Fruit fly (Drosophila melanogaster): Measurements from ENCODE around the gene Ggt-1.

Ggt-1 gene

dm6 chrX:18515205-18515921 lies 3.0 kb upstream of the Ggt-1 start, which contains the start of the genes Bx and HisRS (continued):
- TF ChIP-seq bbx (GFP tag; IDR thresholded peaks at IDR 0.05; ENCODE audit: partially characterized antibody) (no peak), CG13424 (tag; optimal IDR thresholded peaks at IDR 0.05) (no peak), Dll (GFP tag; IDR thresholded peaks at IDR 0.05; ENCODE audit: partially characterized antibody) (no peak), CG11560 (tag; IDR thresholded peaks at IDR 0.05) (no peak), Jarid2 (GFP tag; optimal IDR thresholded peaks at IDR 0.05) (no peak), Dip3 (GFP tag; optimal IDR thresholded peaks at IDR 0.05) (no peak), H2.0 (GFP tag; IDR thresholded peaks at IDR 0.05) (no peak), Lhr (GFP tag; optimal IDR thresholded peaks at IDR 0.05) (peak; percentile 73), CG4730 (GFP tag; IDR thresholded peaks at IDR 0.05) (no peak), Hey (tag; optimal IDR thresholded peaks at IDR 0.05) (no peak), Side (GFP tag; optimal IDR thresholded peaks at IDR 0.05) (no peak), az2 (GFP tag; optimal IDR thresholded peaks at IDR 0.05) (no peak), Oli (tag; optimal IDR thresholded peaks at IDR 0.05) (no peak), CG7963 (GFP tag; IDR thresholded peaks at IDR 0.05; ENCODE audit: partially characterized antibody) (no peak), Nf-YA (GFP tag; IDR thresholded peaks at IDR 0.05) (no peak), gem (tag; optimal IDR thresholded peaks at IDR 0.05) (no peak), E2f1 (GFP tag; IDR thresholded peaks at IDR 0.05) (no peak), Taf1 (GFP tag; IDR thresholded peaks at IDR 0.05) (no peak), CG31224 (GFP tag; IDR thresholded peaks at IDR 0.05) (no peak), Doc2 (GFP tag; IDR thresholded peaks at IDR 0.05) (no peak), pan (optimal IDR thresholded peaks at IDR 0.05) (no peak), pan (GFP tag; optimal IDR thresholded peaks at IDR 0.05 in 1 of 2, IDR thresholded peaks at IDR 0.05 in 1 of 2) (no peak), CG11695 (GFP tag; IDR thresholded peaks at IDR 0.05) (no peak), pzg (GFP tag; optimal IDR thresholded peaks at IDR 0.05) (peak; percentile 79), CG6791 (GFP tag; IDR thresholded peaks at IDR 0.05; ENCODE audit: partially characterized antibody) (no peak), CG17328 (GFP tag; IDR thresholded peaks at IDR 0.05) (no peak; the same call in 1 of the 2 replicates), dm (GFP tag; optimal IDR thresholded peaks at IDR 0.05) (peak; percentile 87), CG4404 (GFP tag; IDR thresholded peaks at IDR 0.05) (no peak), CG12769 (tag; optimal IDR thresholded peaks at IDR 0.05) (peak; percentile 27), Trl (optimal IDR thresholded peaks at IDR 0.05) (no peak), Trl (GFP tag; optimal IDR thresholded peaks at IDR 0.05) (no peak), maf-S (GFP tag; optimal IDR thresholded peaks at IDR 0.05) (no peak), CG10147 (GFP tag; optimal IDR thresholded peaks at IDR 0.05) (no peak), CG11504 (tag; optimal IDR thresholded peaks at IDR 0.05) (peak; percentile 52), pros (GFP tag; optimal IDR thresholded peaks at IDR 0.05) (peak; percentile 29), grn (GFP tag; optimal IDR thresholded peaks at IDR 0.05) (no peak), row (GFP tag; IDR thresholded peaks at IDR 0.05) (0 out of 3 replicates have a peak, but pooled peaks have one; percentile 23), Sox102F (GFP tag; optimal IDR thresholded peaks at IDR 0.05) (no peak), CG13894 (tag; optimal IDR thresholded peaks at IDR 0.05) (peak; percentile 2), CG7928 (GFP tag; optimal IDR thresholded peaks at IDR 0.05) (no peak), Awh (GFP tag; IDR thresholded peaks at IDR 0.05) (no peak), CG15514 (GFP tag; optimal IDR thresholded peaks at IDR 0.05) (peak; percentile 42), CG17829 (tag; optimal IDR thresholded peaks at IDR 0.05) (no peak), CG3163 (GFP tag; optimal IDR thresholded peaks at IDR 0.05) (no peak), sqz (GFP tag; optimal IDR thresholded peaks at IDR 0.05) (peak; percentile 94), HmgZ (tag; optimal IDR thresholded peaks at IDR 0.05) (peak; percentile 50), CG7839 (tag; optimal IDR thresholded peaks at IDR 0.05) (no peak), B-H1 (GFP tag; IDR thresholded peaks at IDR 0.05) (no peak), tio (GFP tag; optimal IDR thresholded peaks at IDR 0.05) (no peak), ara (GFP tag; IDR thresholded peaks at IDR 0.05) (no peak), CG7987 (GFP tag; optimal IDR thresholded peaks at IDR 0.05) (no peak)

Measured in whole organism, embryonic.